Worm (Caenorhabditis elegans): ENCODE results near the gene degl-2.

Gene degl-2

ce11 chrIV:9653184-9653583, 9.9 kb downstream of the degl-2 start, which contains the start of gene F58G6.3:
F58G6.3 (plus strand) TSS chrIV:9653535.
- TF ChIP-seq elt-2 (tag; optimal IDR thresholded peaks at IDR 0.05), result no peak
- no peak for TF ChIP-seq aha-1 (tag; optimal IDR thresholded peaks at IDR 0.05)
- no peak for TF ChIP-seq ama-1 (optimal IDR thresholded peaks at IDR 0.05)
- TF ChIP-seq pag-3 (tag; optimal IDR thresholded peaks at IDR 0.05; ENCODE audit: borderline replicate concordance, insufficient read depth), result no peak
- no peak for TF ChIP-seq nhr-85 (tag)
- no peak for TF ChIP-seq alr-1 (tag; optimal IDR thresholded peaks at IDR 0.05; ENCODE audit: borderline replicate concordance)
- TF ChIP-seq unc-130 (tag; optimal IDR thresholded peaks at IDR 0.05), result no peak
- no peak for TF ChIP-seq hlh-17 (GFP tag; optimal IDR thresholded peaks at IDR 0.05; ENCODE audit: borderline replicate concordance)
- no peak for TF ChIP-seq ztf-11 (tag; optimal IDR thresholded peaks at IDR 0.05)
- TF ChIP-seq C16A3.4 (tag; optimal IDR thresholded peaks at IDR 0.05), result no peak
- TF ChIP-seq irx-1 (tag; optimal IDR thresholded peaks at IDR 0.05), result no peak
- no peak for TF ChIP-seq unc-86 (tag; optimal IDR thresholded peaks at IDR 0.05)
- no peak for TF ChIP-seq grh-1 (GFP tag; IDR thresholded peaks at IDR 0.05)
- TF ChIP-seq aly-2 (tag; optimal IDR thresholded peaks at IDR 0.05), result no peak
- TF ChIP-seq snu-23 (GFP tag; optimal IDR thresholded peaks at IDR 0.05), result no peak
- no peak for TF ChIP-seq fkh-4 (tag; optimal IDR thresholded peaks at IDR 0.05; ENCODE audit: borderline replicate concordance)
- no peak for TF ChIP-seq mab-9 (GFP tag; IDR thresholded peaks at IDR 0.05)
- TF ChIP-seq snpc-4 (tag; optimal IDR thresholded peaks at IDR 0.05), result no peak

- TF ChIP-seq tbx-2 (tag; optimal IDR thresholded peaks at IDR 0.05), result no peak
- no peak for TF ChIP-seq nhr-76 (tag; optimal IDR thresholded peaks at IDR 0.05)
- TF ChIP-seq snpc-4 (tag; optimal IDR thresholded peaks at IDR 0.05), result no peak
- TF ChIP-seq nhr-12 (tag; optimal IDR thresholded peaks at IDR 0.05), result no peak
- TF ChIP-seq sox-4 (tag; optimal IDR thresholded peaks at IDR 0.05), result no peak
- TF ChIP-seq lin-39 (tag; optimal IDR thresholded peaks at IDR 0.05), result no peak
- no peak for TF ChIP-seq C34B4.2 (tag; optimal IDR thresholded peaks at IDR 0.05)
- no peak for TF ChIP-seq nhr-85 (tag)
- TF ChIP-seq pqm-1 (tag; optimal IDR thresholded peaks at IDR 0.05), result no peak
- no peak for TF ChIP-seq blmp-1 (tag; optimal IDR thresholded peaks at IDR 0.05)
- TF ChIP-seq lin-15B (tag; optimal IDR thresholded peaks at IDR 0.05), result no peak
- TF ChIP-seq snu-23 (GFP tag; optimal IDR thresholded peaks at IDR 0.05), result no peak
- no peak for TF ChIP-seq nhr-47 (tag; optimal IDR thresholded peaks at IDR 0.05)
- TF ChIP-seq vab-15 (tag; optimal IDR thresholded peaks at IDR 0.05), result no peak
- no peak for TF ChIP-seq ceh-82 (tag; optimal IDR thresholded peaks at IDR 0.05)
- TF ChIP-seq unc-98 (GFP tag; IDR thresholded peaks at IDR 0.05), result no peak
Observed at ce11 chrIV:9654017-9654416, 10.7 kb downstream of the degl-2 start, which contains the start of gene F58G6.7. F58G6.7 (plus strand) TSS chrIV:9654317.

- peak; percentile 22 for TF ChIP-seq lin-14 (GFP tag; optimal IDR thresholded peaks at IDR 0.05)
- no peak for TF ChIP-seq unc-62 (GFP tag; optimal IDR thresholded peaks at IDR 0.05)
Observed at ce11 chrIV:9655556-9655955, 12.3 kb downstream of the degl-2 start.

- TF ChIP-seq nhr-47 (tag; optimal IDR thresholded peaks at IDR 0.05) (no peak), C16A3.4 (tag; optimal IDR thresholded peaks at IDR 0.05) (no peak), C04F5.9 (tag; optimal IDR thresholded peaks at IDR 0.05) (no peak), ama-1 (optimal IDR thresholded peaks at IDR 0.05) (no peak), vab-15 (tag; optimal IDR thresholded peaks at IDR 0.05) (no peak), lin-15B (tag; optimal IDR thresholded peaks at IDR 0.05) (no peak), mef-2 (tag; optimal IDR thresholded peaks at IDR 0.05) (no peak), unc-98 (GFP tag; IDR thresholded peaks at IDR 0.05) (no peak), sup-37 (GFP tag; optimal IDR thresholded peaks at IDR 0.05) (no peak)
Observed at ce11 chrIV:9657753-9658152, 14.5 kb downstream of the degl-2 start, which contains the start of gene acc-1. acc-1 (plus strand) TSS chrIV:9658053.

ce11 chrIV:9659999-9660398, 16.7 kb downstream of the degl-2 start:
- peak; percentile 28 for TF ChIP-seq lin-14 (GFP tag; optimal IDR thresholded peaks at IDR 0.05)
- TF ChIP-seq pax-3 (tag; optimal IDR thresholded peaks at IDR 0.05), result no peak
- TF ChIP-seq fkh-10 (GFP tag; optimal IDR thresholded peaks at IDR 0.05), result peak; percentile 62
- no peak for TF ChIP-seq ceh-88 (GFP tag; IDR thresholded peaks at IDR 0.05)
